Worm (Caenorhabditis elegans) whole organism, young adult: Measurements from ENCODE around the gene Y57G11C.5.
"Not testable (repeated sequence)": the region's sequence is repeated elsewhere in the genome, so short reads cannot be mapped to it uniquely, and the experiment has no call there.

ENCODE experiments used
- nfya-1 ChIP-seq: sonication (generic microtip); optimal IDR thresholded peaks from 2 replicates; lab custom pipeline; 2017; ENCODE audit warnings: antibody characterized with exemption, missing compliant biosample characterization, missing genetic modification characterization, borderline replicate concordance; ENCODE audit not compliant: insufficient read depth
- snpc-4 ChIP-seq, 5 experiments: fragments of 150-350 bp in 1 of 5; sonication (generic microtip) in 4 of 5; optimal IDR thresholded peaks; 2 replicates each; lab custom pipeline; 2014 to 2018; ENCODE audit warnings: missing genetic modification characterization in 5 of 5, missing biosample characterization in 3 of 5, antibody characterized with exemption in 2 of 5, mild to moderate bottlenecking in 2 of 5, missing compliant biosample characterization in 2 of 5, missing genotype in 2 of 5, moderate library complexity in 2 of 5, missing genetic modification reagents in 1 of 5

DNA sequence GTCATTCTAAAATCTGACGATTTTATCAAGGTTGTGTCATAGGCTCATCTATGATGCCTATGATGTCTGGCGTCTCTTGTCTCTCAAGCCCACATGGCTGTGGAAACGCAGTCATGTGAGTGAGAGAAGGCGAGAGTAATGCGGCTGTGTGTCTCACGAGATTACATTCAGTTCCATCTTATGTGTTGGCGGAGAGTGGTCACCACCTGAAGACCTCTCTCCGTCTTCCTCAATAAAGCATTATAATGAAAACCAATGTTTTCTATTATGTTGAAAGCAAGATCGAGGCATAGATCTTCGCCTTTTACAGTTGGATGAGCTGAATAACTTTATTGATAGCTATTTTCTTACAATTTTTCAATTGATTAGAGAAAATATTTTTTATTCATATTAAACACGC is 1.9 kb downstream of the Y57G11C.5 start:
- not testable (repeated sequence) for TF ChIP-seq nfya-1 (tag; lab: Kevin White, UChicago); snpc-4 (tag; optimal IDR thresholded peaks at IDR 0.05; lab: Kevin White, UChicago)
- TF ChIP-seq snpc-4 (GFP tag; optimal IDR thresholded peaks at IDR 0.05; lab: Kevin White, UChicago), result peak; percentile 20
